Worm (Caenorhabditis elegans) whole organism, L4 larva: ENCODE data around the gene gop-1.

Experiments
- D1046.2 ChIP-seq: fragments of 200-800 bp; sonication (Bioruptor generic); IDR thresholded peaks from 2 replicates; pipeline ENCODE4 v1.3.6; 2022; ENCODE audit warnings: missing genetic modification characterization, missing compliant biosample characterization
- F10B5.3 ChIP-seq: sonication (generic microtip); optimal IDR thresholded peaks from 2 replicates; lab custom pipeline; 2016; ENCODE audit warnings: mild to moderate bottlenecking, missing genetic modification characterization, missing compliant biosample characterization
- F37D6.2 ChIP-seq: sonication (generic microtip); optimal IDR thresholded peaks from 2 replicates; lab custom pipeline; 2016; ENCODE audit warnings: mild to moderate bottlenecking, missing genetic modification characterization, missing compliant biosample characterization
- F49E8.2 ChIP-seq: sonication (generic microtip); optimal IDR thresholded peaks from 2 replicates; lab custom pipeline; 2016; ENCODE audit warnings: missing compliant biosample characterization, mild to moderate bottlenecking, missing genetic modification characterization, borderline replicate concordance
- Y105C5A.15 ChIP-seq: fragments of 200-800 bp; sonication (Bioruptor generic); IDR thresholded peaks from 2 replicates; pipeline ENCODE4 v1.3.6; 2022; ENCODE audit warnings: missing genetic modification characterization, missing compliant biosample characterization
- ZK337.2 ChIP-seq: fragments of 200-800 bp; sonication (Bioruptor generic); IDR thresholded peaks from 2 replicates; pipeline ENCODE4 v1.3.6; 2022; ENCODE audit warnings: missing genetic modification reagents, missing genetic modification characterization, missing compliant biosample characterization
- aha-1 ChIP-seq: fragments of 150-350 bp; peaks from one replicate; lab custom pipeline; 2014; ENCODE audit warnings: missing biosample characterization, missing genetic modification characterization
- arid-1 ChIP-seq: fragments of 200-800 bp; sonication (Bioruptor generic); conservative IDR thresholded peaks from 2 replicates; pipeline ENCODE4 v1.3.6; 2022; ENCODE audit warnings: missing genetic modification reagents, missing genetic modification characterization, missing compliant biosample characterization
- ceh-20 ChIP-seq: fragments of 200-800 bp; sonication (Bioruptor generic); IDR thresholded peaks from 2 replicates; pipeline ENCODE4 v1.3.6; 2022; ENCODE audit warnings: missing genetic modification reagents, missing genetic modification characterization, missing compliant biosample characterization
- ceh-44 ChIP-seq: fragments of 200-800 bp; sonication (Bioruptor generic); IDR thresholded peaks from 2 replicates; pipeline ENCODE4 v1.3.6; 2022; ENCODE audit warnings: missing genetic modification reagents, missing genetic modification characterization, missing compliant biosample characterization
- ctbp-1 ChIP-seq: fragments of 200-800 bp; sonication (Bioruptor generic); IDR thresholded peaks from 2 replicates; pipeline ENCODE4 v1.3.6; 2022; ENCODE audit warnings: missing genetic modification reagents, missing genetic modification characterization, missing compliant biosample characterization
- dmd-8 ChIP-seq: fragments of 200-800 bp; sonication (Bioruptor generic); IDR thresholded peaks from 2 replicates; pipeline ENCODE4 v1.3.6; 2022; ENCODE audit warnings: missing genetic modification characterization, missing compliant biosample characterization
- dmd-9 ChIP-seq: fragments of 200-800 bp; sonication (Bioruptor generic); IDR thresholded peaks from 2 replicates; pipeline ENCODE4 v1.3.6; 2022; ENCODE audit warnings: missing genetic modification reagents, missing genetic modification characterization, missing compliant biosample characterization
- dpl-1 ChIP-seq: fragments of 150-350 bp; optimal IDR thresholded peaks from 2 replicates; lab custom pipeline; 2014; ENCODE audit warnings: missing biosample characterization, missing genetic modification reagents, missing genetic modification characterization
- duxl-1 ChIP-seq: sonication (generic microtip); optimal IDR thresholded peaks from 2 replicates; lab custom pipeline; 2016; ENCODE audit warnings: mild to moderate bottlenecking, missing genetic modification characterization, moderate library complexity, missing compliant biosample characterization; ENCODE audit not compliant: poor library complexity
- dve-1 ChIP-seq: sonication (generic microtip); optimal IDR thresholded peaks from 2 replicates; lab custom pipeline; 2017; ENCODE audit warnings: antibody characterized with exemption, mild to moderate bottlenecking, missing genetic modification characterization, missing compliant biosample characterization; ENCODE audit not compliant: insufficient read depth
- hif-1 ChIP-seq, 2 experiments: sonication (generic microtip); optimal IDR thresholded peaks; 2 replicates each; lab custom pipeline; 2016 to 2017; ENCODE audit warnings: missing compliant biosample characterization in 2 of 2, missing genetic modification characterization in 2 of 2, missing genetic modification reagents in 2 of 2, missing genotype in 2 of 2, mild to moderate bottlenecking in 1 of 2
- hlh-30 ChIP-seq: sonication (generic microtip); optimal IDR thresholded peaks from 2 replicates; lab custom pipeline; 2017; ENCODE audit warnings: antibody characterized with exemption, mild to moderate bottlenecking, missing genetic modification characterization, missing compliant biosample characterization; ENCODE audit not compliant: insufficient read depth
- jun-1 ChIP-seq: fragments of 150-350 bp; optimal IDR thresholded peaks from 2 replicates; lab custom pipeline; 2014; ENCODE audit warnings: missing biosample characterization, missing genetic modification reagents, missing genetic modification characterization
- lim-7 ChIP-seq: fragments of 200-800 bp; sonication (Bioruptor generic); IDR thresholded peaks from 2 replicates; pipeline ENCODE4 v1.3.6; 2022; ENCODE audit warnings: missing genetic modification characterization, missing compliant biosample characterization
- lin-1 ChIP-seq: fragments of 200-800 bp; sonication (Bioruptor generic); IDR thresholded peaks from 2 replicates; pipeline ENCODE4 v1.3.6; 2022; ENCODE audit warnings: missing genetic modification reagents, missing genetic modification characterization, missing compliant biosample characterization
- lin-13 ChIP-seq: fragments of 150-350 bp; optimal IDR thresholded peaks from 2 replicates; lab custom pipeline; 2014; ENCODE audit warnings: missing biosample characterization, missing genetic modification reagents, missing genetic modification characterization
- lin-29 ChIP-seq: fragments of 200-800 bp; sonication (Bioruptor generic); IDR thresholded peaks from 2 replicates; pipeline ENCODE4 v1.3.6; 2022; ENCODE audit warnings: missing genetic modification reagents, missing genetic modification characterization, missing compliant biosample characterization
- lir-3 ChIP-seq: sonication (generic microtip); optimal IDR thresholded peaks from 2 replicates; lab custom pipeline; 2016; ENCODE audit warnings: mild to moderate bottlenecking, missing genetic modification characterization, missing compliant biosample characterization
- madf-5 ChIP-seq, 2 experiments: fragments of 200-800 bp; sonication (Bioruptor generic); IDR thresholded peaks; 2 replicates each; pipeline ENCODE4 v1.3.6; 2022; ENCODE audit warnings: missing compliant biosample characterization in 2 of 2, missing genetic modification characterization in 2 of 2
- madf-9 ChIP-seq: fragments of 200-800 bp; sonication (Bioruptor generic); conservative IDR thresholded peaks from 2 replicates; pipeline ENCODE4 v1.3.6; 2022; ENCODE audit warnings: missing genetic modification reagents, missing genetic modification characterization, missing compliant biosample characterization
- mdl-1 ChIP-seq, 2 experiments: fragments of 150-350 bp in 1 of 2; sonication (generic microtip) in 1 of 2; optimal IDR thresholded peaks; 2 replicates each; lab custom pipeline; 2014 to 2017; ENCODE audit warnings: missing biosample characterization in 2 of 2, missing genetic modification characterization in 2 of 2
- mxl-2 ChIP-seq: fragments of 200-800 bp; sonication (Bioruptor generic); conservative IDR thresholded peaks from 2 replicates; pipeline ENCODE4 v1.3.6; 2022; ENCODE audit warnings: missing genetic modification reagents, missing genetic modification characterization, missing compliant biosample characterization
- mxl-3 ChIP-seq: fragments of 200-800 bp; sonication (Bioruptor generic); optimal IDR thresholded peaks from 2 replicates; lab custom pipeline; 2018; ENCODE audit warnings: mild to moderate bottlenecking, missing genetic modification characterization, missing compliant biosample characterization
- nhr-111 ChIP-seq: fragments of 200-800 bp; sonication (Bioruptor generic); optimal IDR thresholded peaks from 2 replicates; lab custom pipeline; 2018; ENCODE audit warnings: mild to moderate bottlenecking, missing genetic modification characterization, missing compliant biosample characterization
- nhr-41 ChIP-seq: fragments of 200-800 bp; sonication (Bioruptor generic); IDR thresholded peaks from 2 replicates; pipeline ENCODE4 v1.3.6; 2022; ENCODE audit warnings: missing genetic modification reagents, missing genetic modification characterization, missing compliant biosample characterization
- nhr-48 ChIP-seq: sonication (generic microtip); optimal IDR thresholded peaks from 2 replicates; lab custom pipeline; 2016; ENCODE audit warnings: mild to moderate bottlenecking, missing genetic modification characterization, missing compliant biosample characterization
- nhr-6 ChIP-seq: fragments of 150-350 bp; optimal IDR thresholded peaks from 2 replicates; lab custom pipeline; 2014; ENCODE audit warnings: missing biosample characterization, missing genetic modification characterization
- nhr-77 ChIP-seq: fragments of 150-350 bp; optimal IDR thresholded peaks from 2 replicates; lab custom pipeline; 2014; ENCODE audit warnings: missing biosample characterization, missing genetic modification characterization
- php-3 ChIP-seq: fragments of 200-800 bp; sonication (Bioruptor generic); IDR thresholded peaks from 2 replicates; pipeline ENCODE4 v1.3.6; 2022; ENCODE audit warnings: missing genetic modification reagents, missing genetic modification characterization, missing compliant biosample characterization
- rbr-2 ChIP-seq: sonication (generic microtip); optimal IDR thresholded peaks from 2 replicates; lab custom pipeline; 2016; ENCODE audit warnings: missing genotype, missing genetic modification characterization, missing compliant biosample characterization
- saeg-2 ChIP-seq: fragments of 200-800 bp; sonication (Bioruptor generic); IDR thresholded peaks from 2 replicates; pipeline ENCODE4 v1.3.6; 2022; ENCODE audit warnings: missing genetic modification reagents, missing genetic modification characterization, missing compliant biosample characterization
- set-16 ChIP-seq: fragments of 200-800 bp; sonication (Bioruptor generic); IDR thresholded peaks from 2 replicates; pipeline ENCODE4 v1.3.6; 2022; ENCODE audit warnings: missing genetic modification reagents, missing genetic modification characterization, missing compliant biosample characterization
- spr-1 ChIP-seq: sonication (generic microtip); optimal IDR thresholded peaks from 2 replicates; lab custom pipeline; 2016; ENCODE audit warnings: mild to moderate bottlenecking, missing genetic modification characterization, missing compliant biosample characterization
- spr-3 ChIP-seq: fragments of 200-800 bp; sonication (Bioruptor generic); optimal IDR thresholded peaks from 2 replicates; lab custom pipeline; 2018; ENCODE audit warnings: mild to moderate bottlenecking, missing genetic modification characterization, missing compliant biosample characterization
- vab-7 ChIP-seq: fragments of 200-800 bp; sonication (Bioruptor generic); IDR thresholded peaks from 2 replicates; pipeline ENCODE4 v1.3.6; 2022; ENCODE audit warnings: missing genetic modification reagents, missing genetic modification characterization, missing compliant biosample characterization
- zfp-2 ChIP-seq: sonication (generic microtip); optimal IDR thresholded peaks from 2 replicates; lab custom pipeline; 2016; ENCODE audit warnings: mild to moderate bottlenecking, missing genetic modification characterization, missing compliant biosample characterization
- zfp-3 ChIP-seq: fragments of 200-800 bp; sonication (Bioruptor generic); conservative IDR thresholded peaks from 2 replicates; pipeline ENCODE4 v1.3.6; 2022; ENCODE audit warnings: missing genetic modification reagents, missing genetic modification characterization, missing compliant biosample characterization
- zip-11 ChIP-seq: fragments of 200-800 bp; sonication (Bioruptor generic); IDR thresholded peaks from 2 replicates; pipeline ENCODE4 v1.3.6; 2022; ENCODE audit warnings: missing genetic modification characterization, missing compliant biosample characterization
- zip-2 ChIP-seq: fragments of 150-350 bp; optimal IDR thresholded peaks from 2 replicates; lab custom pipeline; 2014; ENCODE audit warnings: missing biosample characterization, missing genetic modification characterization

Gene gop-1

ce11 chrIII:5211137-5211648, 43.0 kb upstream of the gop-1 start (continued):
- peak in 1 of 2 experiments; percentile 26; a peak in 1 of 4 replicates for TF ChIP-seq madf-5 (GFP tag; IDR thresholded peaks at IDR 0.05; lab: Robert Waterston, UW)
- peak; percentile 75 for TF ChIP-seq vab-7 (GFP tag; lab: Robert Waterston, UW)
- peak; percentile 29 for TF ChIP-seq nhr-6
- peak; percentile 53; the same call in 1 of the 2 replicates for TF ChIP-seq zfp-3 (GFP tag; lab: Robert Waterston, UW)
- peak; percentile 47; the same call in 1 of the 2 replicates for TF ChIP-seq ZK337.2
- TF ChIP-seq lin-13 = peak; percentile 70
- TF ChIP-seq spr-1 (tag; lab: Kevin White, UChicago) = peak; percentile 78
- TF ChIP-seq D1046.2 (GFP tag; lab: Robert Waterston, UW) = 0 out of 2 replicates have a peak, but pooled peaks have one; percentile 49
- TF ChIP-seq set-16 = peak; percentile 85
- TF ChIP-seq nhr-48 = peak; percentile 77
- peak; percentile 43 for TF ChIP-seq lir-3 (tag; lab: Kevin White, UChicago)
- peak; percentile 35 for TF ChIP-seq nhr-111 (GFP tag; lab: Kevin White, UChicago)
- TF ChIP-seq mdl-1 (tag; optimal IDR thresholded peaks at IDR 0.05; lab: Kevin White, UChicago) = peak in 1 of 2 experiments; percentile 40
- peak; percentile 41 for TF ChIP-seq dpl-1
- peak; percentile 84 for TF ChIP-seq ctbp-1 (GFP tag; lab: Robert Waterston, UW)
- TF ChIP-seq ceh-20 (GFP tag; lab: Robert Waterston, UW) = peak; percentile 78; the same call in 1 of the 2 replicates
- peak; percentile 57; the same call in 1 of the 2 replicates for TF ChIP-seq lim-7
- peak; percentile 52 for TF ChIP-seq zip-2 (tag; lab: Kevin White, UChicago)
- 0 out of 2 replicates have a peak, but pooled peaks have one; percentile 59 for TF ChIP-seq saeg-2
- peak; percentile 64 for TF ChIP-seq madf-9
- TF ChIP-seq ceh-44 (GFP tag; lab: Robert Waterston, UW) = peak; percentile 6; the same call in 1 of the 2 replicates
- peak; percentile 78 for TF ChIP-seq rbr-2 (tag; lab: Kevin White, UChicago)
- TF ChIP-seq nhr-41 (GFP tag; lab: Robert Waterston, UW) = peak; percentile 71
- peak; percentile 82; the same call in 1 of the 2 replicates for TF ChIP-seq arid-1
- TF ChIP-seq lin-1 (GFP tag; lab: Robert Waterston, UW) = peak; percentile 73
- TF ChIP-seq lin-29 (GFP tag; lab: Robert Waterston, UW) = peak; percentile 53; the same call in 1 of the 2 replicates
- 0 out of 2 replicates have a peak, but pooled peaks have one; percentile 68 for TF ChIP-seq zip-11 (GFP tag; lab: Robert Waterston, UW)
- TF ChIP-seq php-3 (GFP tag; lab: Robert Waterston, UW) = peak; percentile 76
- 0 out of 2 replicates have a peak, but pooled peaks have one; percentile 36 for TF ChIP-seq Y105C5A.15 (GFP tag; lab: Robert Waterston, UW)
- TF ChIP-seq nhr-77 (tag; lab: Kevin White, UChicago) = peak; percentile 27
- peak; percentile 14 for TF ChIP-seq aha-1
- TF ChIP-seq F49E8.2 = peak; percentile 55
- 0 out of 2 replicates have a peak, but pooled peaks have one; percentile 8 for TF ChIP-seq dmd-9 (GFP tag; lab: Robert Waterston, UW)
- peak; percentile 67 for TF ChIP-seq F10B5.3 (tag; lab: Kevin White, UChicago)
- TF ChIP-seq hif-1 (tag; optimal IDR thresholded peaks at IDR 0.05; lab: Kevin White, UChicago) = peak; percentile 41 to 62
- TF ChIP-seq zfp-2 (tag; lab: Kevin White, UChicago) = peak; percentile 11
- peak; percentile 70 for TF ChIP-seq dve-1 (tag; lab: Kevin White, UChicago)
- TF ChIP-seq spr-3 = peak; percentile 76
- TF ChIP-seq mxl-2 (GFP tag; lab: Robert Waterston, UW) = 0 out of 2 replicates have a peak, but pooled peaks have one; percentile 18
- TF ChIP-seq mxl-3 (GFP tag; lab: Kevin White, UChicago) = peak; percentile 86
- peak; percentile 45 for TF ChIP-seq jun-1
- TF ChIP-seq hlh-30 (tag; lab: Kevin White, UChicago) = peak; percentile 56
- TF ChIP-seq duxl-1 (tag; lab: Kevin White, UChicago) = peak; percentile 51
- TF ChIP-seq F37D6.2 (tag; lab: Kevin White, UChicago) = peak; percentile 57
- peak; percentile 68 for TF ChIP-seq dmd-8 (GFP tag; lab: Robert Waterston, UW)
- TF ChIP-seq, all 104 proteins: peak for 59; not testable (repeated sequence) for 45
